Comparison of ENCODE assay signal across 1 fruit fly cellular context in genomic region chr2L:14537432-14538221, dm6.
A peak's percentile ranks its signal among the peaks of the same experiment; 100 is the strongest.
TF ChIP-seq lines count a peak whose summit lies in the region.

No protein-coding gene starts in this region.

TF ChIP-seq in whole organism, embryonic, 481 proteins besides CTCF, POLR2A, EP300 and RAD21 (continued from another document):
- TF ChIP-seq CG5953 (GFP tag; IDR thresholded peaks at IDR 0.05; lab: Robert Waterston, UW) (no peak), CG8359 (GFP tag; optimal IDR thresholded peaks at IDR 0.05; lab: Kevin White, UChicago; ENCODE audit: borderline replicate concordance) (no peak), chinmo (GFP tag; IDR thresholded peaks at IDR 0.05; lab: Robert Waterston, UW; ENCODE audit: partially characterized antibody) (0 out of 4 replicates have a peak, but pooled peaks have one; percentile 25), Blimp-1 (GFP tag; optimal IDR thresholded peaks at IDR 0.05; lab: Kevin White, UChicago) (peak; percentile 49), Ada2b (GFP tag; IDR thresholded peaks at IDR 0.05; lab: Robert Waterston, UW) (no peak), Six4 (GFP tag; optimal IDR thresholded peaks at IDR 0.05; lab: Kevin White, UChicago) (no peak), dati (GFP tag; IDR thresholded peaks at IDR 0.05; lab: Robert Waterston, UW) (no peak), CG7271 (tag; optimal IDR thresholded peaks at IDR 0.05; lab: Kevin White, UChicago) (no peak), ci (GFP tag; IDR thresholded peaks at IDR 0.05; lab: Robert Waterston, UW) (no peak), Trl (optimal IDR thresholded peaks at IDR 0.05; lab: Kevin White, UChicago) (no peak), Trl (GFP tag; optimal IDR thresholded peaks at IDR 0.05; lab: Kevin White, UChicago) (no peak), CG1832 (GFP tag; optimal IDR thresholded peaks at IDR 0.05; lab: Kevin White, UChicago) (no peak), CG8478 (optimal IDR thresholded peaks at IDR 0.05; lab: Kevin White, UChicago) (no peak), CG14710 (tag; optimal IDR thresholded peaks at IDR 0.05; lab: Kevin White, UChicago) (peak; percentile 69), chn (GFP tag; optimal IDR thresholded peaks at IDR 0.05; lab: Kevin White, UChicago) (no peak), Meics (GFP tag; optimal IDR thresholded peaks at IDR 0.05; lab: Kevin White, UChicago) (no peak), Doc2 (GFP tag; IDR thresholded peaks at IDR 0.05; lab: Robert Waterston, UW) (no peak), vvl (GFP tag; IDR thresholded peaks at IDR 0.05; lab: Robert Waterston, UW) (peak; percentile 40; the same call in 1 of the 2 replicates), ken (GFP tag; IDR thresholded peaks at IDR 0.05; lab: Robert Waterston, UW) (0 out of 3 replicates have a peak, but pooled peaks have one; percentile 8), CG32767 (GFP tag; IDR thresholded peaks at IDR 0.05; lab: Robert Waterston, UW) (no peak), Sry-β (GFP tag; optimal IDR thresholded peaks at IDR 0.05; lab: Kevin White, UChicago) (no peak), fd102C (GFP tag; optimal IDR thresholded peaks at IDR 0.05; lab: Kevin White, UChicago) (no peak), Eip74EF (GFP tag; optimal IDR thresholded peaks at IDR 0.05; lab: Kevin White, UChicago) (peak in 1 of 2 experiments; percentile 61), CG11560 (tag; IDR thresholded peaks at IDR 0.05; lab: Robert Waterston, UW) (no peak), Aef1 (GFP tag; IDR thresholded peaks at IDR 0.05; lab: Robert Waterston, UW) (no peak), chif (GFP tag; optimal IDR thresholded peaks at IDR 0.05; lab: Kevin White, UChicago) (no peak), slou (GFP tag; optimal IDR thresholded peaks at IDR 0.05; lab: Kevin White, UChicago) (no peak), gcm2 (GFP tag; optimal IDR thresholded peaks at IDR 0.05; lab: Kevin White, UChicago) (no peak), TFAM (GFP tag; optimal IDR thresholded peaks at IDR 0.05; lab: Kevin White, UChicago) (no peak), CrebB (tag; optimal IDR thresholded peaks at IDR 0.05; lab: Kevin White, UChicago) (no peak), tgo (GFP tag; IDR thresholded peaks at IDR 0.05; lab: Robert Waterston, UW) (no peak), CG11504 (tag; optimal IDR thresholded peaks at IDR 0.05; lab: Kevin White, UChicago) (peak; percentile 64), nmo (GFP tag; optimal IDR thresholded peaks at IDR 0.05; lab: Kevin White, UChicago) (peak; percentile 83), zfh2 (GFP tag; optimal IDR thresholded peaks at IDR 0.05; lab: Kevin White, UChicago) (no peak), Ptx1 (GFP tag; IDR thresholded peaks at IDR 0.05; lab: Robert Waterston, UW) (no peak; the same call in 1 of the 2 replicates), gfzf (GFP tag; optimal IDR thresholded peaks at IDR 0.05; lab: Kevin White, UChicago) (no peak), bsh (GFP tag; optimal IDR thresholded peaks at IDR 0.05; lab: Kevin White, UChicago) (peak in 1 of 2 experiments; percentile 72), seq (GFP tag; IDR thresholded peaks at IDR 0.05; lab: Robert Waterston, UW) (no peak), tx (GFP tag; optimal IDR thresholded peaks at IDR 0.05; lab: Kevin White, UChicago) (no peak), fru (optimal IDR thresholded peaks at IDR 0.05; lab: Kevin White, UChicago) (no peak), CG42726 (GFP tag; IDR thresholded peaks at IDR 0.05; lab: Robert Waterston, UW; ENCODE audit: partially characterized antibody) (no peak), ewg (GFP tag; optimal IDR thresholded peaks at IDR 0.05; lab: Kevin White, UChicago) (peak; percentile 20), Dek (tag; optimal IDR thresholded peaks at IDR 0.05; lab: Kevin White, UChicago) (no peak), Asciz (GFP tag; optimal IDR thresholded peaks at IDR 0.05; lab: Kevin White, UChicago) (peak; percentile 49), CG9609 (GFP tag; optimal IDR thresholded peaks at IDR 0.05; lab: Kevin White, UChicago) (no peak), CG8388 (GFP tag; optimal IDR thresholded peaks at IDR 0.05; lab: Kevin White, UChicago) (peak; percentile 53), stc (GFP tag; IDR thresholded peaks at IDR 0.05; lab: Robert Waterston, UW) (no peak), HLH54F (GFP tag; optimal IDR thresholded peaks at IDR 0.05; lab: Kevin White, UChicago) (no peak), Vsx1 (GFP tag; optimal IDR thresholded peaks at IDR 0.05; lab: Kevin White, UChicago) (peak; percentile 28), Pdp1 (GFP tag; optimal IDR thresholded peaks at IDR 0.05; lab: Kevin White, UChicago) (no peak), Usf (GFP tag; optimal IDR thresholded peaks at IDR 0.05; lab: Kevin White, UChicago) (no peak), MESR4 (GFP tag; optimal IDR thresholded peaks at IDR 0.05; lab: Kevin White, UChicago) (no peak), C15 (GFP tag; IDR thresholded peaks at IDR 0.05; lab: Robert Waterston, UW) (no peak), CG10431 (GFP tag; optimal IDR thresholded peaks at IDR 0.05; lab: Kevin White, UChicago) (peak; percentile 9), sima (GFP tag; optimal IDR thresholded peaks at IDR 0.05; lab: Kevin White, UChicago) (no peak), CG2120 (GFP tag; optimal IDR thresholded peaks at IDR 0.05; lab: Kevin White, UChicago) (no peak), CG31441 (GFP tag; IDR thresholded peaks at IDR 0.05; lab: Robert Waterston, UW) (peak; percentile 72), mld (GFP tag; IDR thresholded peaks at IDR 0.05; lab: Robert Waterston, UW; ENCODE audit: partially characterized antibody) (no peak), CG11085 (GFP tag; IDR thresholded peaks at IDR 0.05; lab: Robert Waterston, UW) (no peak), CG12219 (GFP tag; optimal IDR thresholded peaks at IDR 0.05; lab: Kevin White, UChicago) (no peak), CG31388 (GFP tag; optimal IDR thresholded peaks at IDR 0.05; lab: Kevin White, UChicago) (no peak), ssp (GFP tag; IDR thresholded peaks at IDR 0.05; lab: Robert Waterston, UW) (no peak), phol (tag; optimal IDR thresholded peaks at IDR 0.05; lab: Kevin White, UChicago) (peak; percentile 76), Atf-2 (GFP tag; optimal IDR thresholded peaks at IDR 0.05; lab: Kevin White, UChicago) (no peak), CG12071 (GFP tag; optimal IDR thresholded peaks at IDR 0.05; lab: Kevin White, UChicago) (no peak), Myb (GFP tag; optimal IDR thresholded peaks at IDR 0.05; lab: Kevin White, UChicago) (no peak), CG11247 (GFP tag; IDR thresholded peaks at IDR 0.05; lab: Robert Waterston, UW) (no peak), ase (GFP tag; IDR thresholded peaks at IDR 0.05; lab: Robert Waterston, UW) (no peak), sc (optimal IDR thresholded peaks at IDR 0.05; lab: Kevin White, UChicago) (no peak), sc (GFP tag; optimal IDR thresholded peaks at IDR 0.05; lab: Kevin White, UChicago) (peak; percentile 15), CG12391 (tag; optimal IDR thresholded peaks at IDR 0.05; lab: Kevin White, UChicago) (peak; percentile 47), Mes4 (GFP tag; optimal IDR thresholded peaks at IDR 0.05; lab: Kevin White, UChicago) (no peak), Dip3 (GFP tag; optimal IDR thresholded peaks at IDR 0.05; lab: Kevin White, UChicago) (no peak), E2f1 (GFP tag; IDR thresholded peaks at IDR 0.05; lab: Robert Waterston, UW) (no peak), sd (tag; optimal IDR thresholded peaks at IDR 0.05; lab: Kevin White, UChicago) (peak; percentile 98), CG11723 (GFP tag; optimal IDR thresholded peaks at IDR 0.05; lab: Kevin White, UChicago) (no peak), CG7372 (GFP tag; IDR thresholded peaks at IDR 0.05; lab: Robert Waterston, UW) (no peak), sr (GFP tag; IDR thresholded peaks at IDR 0.05; lab: Robert Waterston, UW) (peak; percentile 96), CG6791 (GFP tag; IDR thresholded peaks at IDR 0.05; lab: Robert Waterston, UW; ENCODE audit: partially characterized antibody) (0 out of 3 replicates have a peak, but pooled peaks have one; percentile 25), dmrt11E (tag; optimal IDR thresholded peaks at IDR 0.05; lab: Kevin White, UChicago) (peak; percentile 63), CG3407 (GFP tag; optimal IDR thresholded peaks at IDR 0.05; lab: Kevin White, UChicago) (peak; percentile 14), fd96Cb (tag; optimal IDR thresholded peaks at IDR 0.05; lab: Kevin White, UChicago) (peak; percentile 66), sqz (GFP tag; optimal IDR thresholded peaks at IDR 0.05; lab: Kevin White, UChicago) (peak; percentile 45), CG1529 (GFP tag; optimal IDR thresholded peaks at IDR 0.05; lab: Kevin White, UChicago) (peak; percentile 50), yki (optimal IDR thresholded peaks at IDR 0.05; lab: Kevin White, UChicago) (no peak), CG17912 (GFP tag; optimal IDR thresholded peaks at IDR 0.05; lab: Kevin White, UChicago) (no peak), zen2 (GFP tag; IDR thresholded peaks at IDR 0.05; lab: Robert Waterston, UW; ENCODE audit: partially characterized antibody) (no peak), CG17802 (tag; optimal IDR thresholded peaks at IDR 0.05; lab: Kevin White, UChicago) (no peak), CG14965 (GFP tag; optimal IDR thresholded peaks at IDR 0.05; lab: Kevin White, UChicago; ENCODE audit: borderline replicate concordance) (no peak), D19A (tag; optimal IDR thresholded peaks at IDR 0.05; lab: Kevin White, UChicago) (peak; percentile 54), CG31224 (GFP tag; IDR thresholded peaks at IDR 0.05; lab: Robert Waterston, UW) (no peak), Hr78 (GFP tag; optimal IDR thresholded peaks at IDR 0.05; lab: Kevin White, UChicago) (peak in 1 of 2 experiments; percentile 81), wdn (GFP tag; IDR thresholded peaks at IDR 0.05; lab: Robert Waterston, UW) (no peak), Neu2 (GFP tag; optimal IDR thresholded peaks at IDR 0.05; lab: Kevin White, UChicago; ENCODE audit: borderline replicate concordance) (no peak), bowl (GFP tag; IDR thresholded peaks at IDR 0.05; lab: Robert Waterston, UW) (no peak)
